Worm (Caenorhabditis elegans) whole organism, L1 larva: ENCODE measurements around the gene sri-39.

Source experiments
- Y116A8C.19 ChIP-seq: sonication (generic microtip); optimal IDR thresholded peaks from 2 replicates; lab custom pipeline; 2016; ENCODE audit warnings: missing compliant biosample characterization, missing genetic modification characterization, borderline replicate concordance
- ama-1 ChIP-seq: fragments of 150-350 bp; optimal IDR thresholded peaks from 2 replicates; lab custom pipeline; 2014
- hlh-17 ChIP-seq: fragments of 200-800 bp; sonication (Bioruptor generic); optimal IDR thresholded peaks from 2 replicates; lab custom pipeline; 2018; ENCODE audit warnings: missing genetic modification characterization, mild to moderate bottlenecking, missing compliant biosample characterization, moderate library complexity, borderline replicate concordance

DNA sequence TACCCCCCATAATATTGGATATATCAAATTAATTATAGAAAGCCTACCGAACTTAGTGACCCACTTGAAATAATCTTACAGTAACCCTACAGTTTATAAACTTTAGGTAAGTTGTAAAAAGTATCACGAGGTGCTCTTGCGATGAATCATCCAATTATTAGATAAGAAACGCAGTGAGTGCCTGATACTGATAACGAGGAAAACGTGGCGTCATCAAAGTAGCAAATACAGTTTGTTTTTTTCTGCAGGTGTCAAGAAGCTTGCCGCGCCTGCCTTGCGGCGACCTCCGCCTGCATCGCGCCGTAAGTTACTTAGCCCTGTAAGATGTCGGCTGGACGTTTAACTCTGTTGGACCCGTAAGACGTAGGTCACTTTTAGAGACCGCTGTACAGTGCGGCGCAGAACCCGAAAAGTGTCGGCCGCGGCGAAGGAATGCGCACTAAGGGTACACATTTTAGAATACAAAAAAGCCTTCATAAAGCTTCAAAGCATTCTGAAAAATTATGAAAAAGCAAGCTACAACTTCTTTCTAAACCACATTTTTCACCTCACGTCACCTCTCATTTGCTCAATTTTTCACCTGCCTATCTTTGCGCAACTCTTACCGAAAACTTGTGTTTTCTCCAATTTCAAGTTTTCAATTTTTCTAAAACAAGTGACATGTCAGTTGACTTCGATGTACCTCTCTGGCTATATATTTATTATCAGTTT lies 23.1 kb downstream of the sri-39 start, which contains the start of gene sri-38:
- no peak for TF ChIP-seq ama-1 (lab: Kevin White, UChicago)
- no peak for TF ChIP-seq Y116A8C.19 (tag; lab: Kevin White, UChicago)
- no peak for TF ChIP-seq hlh-17
